Fruit fly (Drosophila melanogaster): ENCODE measurements around the gene FeCH.

dm6 chr3R:31812976-31813298, 841 bp upstream of the FeCH start:
- TF ChIP-seq Dll (optimal IDR thresholded peaks at IDR 0.05) = no peak
- TF ChIP-seq CG8478 (optimal IDR thresholded peaks at IDR 0.05) = no peak
- no peak for TF ChIP-seq psq (optimal IDR thresholded peaks at IDR 0.05)

All from whole organism.